Worm (Caenorhabditis elegans) whole organism, early embryonic: Measurements from ENCODE around the gene clec-1.

Experiments used
- F13C5.2 ChIP-seq: sonication (generic microtip); optimal IDR thresholded peaks from 2 replicates; lab custom pipeline; 2017; ENCODE audit warnings: mild to moderate bottlenecking, missing genetic modification characterization, inconsistent platforms, missing compliant biosample characterization
- ama-1 ChIP-seq: fragments of 150-350 bp; optimal IDR thresholded peaks from 2 replicates; lab custom pipeline; 2014
- ceh-13 ChIP-seq: fragments of 200-800 bp; sonication (Bioruptor generic); optimal IDR thresholded peaks from 2 replicates; lab custom pipeline; 2018; ENCODE audit warnings: mild to moderate bottlenecking, missing genetic modification characterization, missing compliant biosample characterization
- ceh-36 ChIP-seq: sonication (generic microtip); optimal IDR thresholded peaks from 2 replicates; lab custom pipeline; 2016; ENCODE audit warnings: missing genetic modification characterization, inconsistent platforms, missing compliant biosample characterization
- ets-7 ChIP-seq: sonication (generic microtip); optimal IDR thresholded peaks from 2 replicates; lab custom pipeline; 2016; ENCODE audit warnings: missing genotype, missing genetic modification characterization, missing compliant biosample characterization
- flt-1 ChIP-seq: fragments of 200-800 bp; sonication (Bioruptor generic); IDR thresholded peaks from 2 replicates; pipeline ENCODE4 v1.3.6; 2022; ENCODE audit warnings: missing genetic modification characterization, missing compliant biosample characterization
- hmbx-1 ChIP-seq: sonication (generic microtip); optimal IDR thresholded peaks from 2 replicates; lab custom pipeline; 2016; ENCODE audit warnings: mild to moderate bottlenecking, missing genetic modification characterization, missing compliant biosample characterization
- hmg-4 ChIP-seq: fragments of 200-800 bp; sonication (Bioruptor generic); optimal IDR thresholded peaks from 2 replicates; lab custom pipeline; 2018; ENCODE audit warnings: mild to moderate bottlenecking, missing genetic modification characterization, missing compliant biosample characterization
- hnd-1 ChIP-seq: sonication (generic microtip); optimal IDR thresholded peaks from 2 replicates; lab custom pipeline; 2016; ENCODE audit warnings: missing genetic modification characterization, missing compliant biosample characterization
- tbx-11 ChIP-seq: fragments of 200-800 bp; sonication (Bioruptor generic); IDR thresholded peaks from 2 replicates; pipeline ENCODE4 v1.3.6; 2022; ENCODE audit warnings: missing genetic modification characterization, missing compliant biosample characterization
- tbx-37 ChIP-seq: fragments of 200-800 bp; sonication (Bioruptor generic); conservative IDR thresholded peaks from 2 replicates; pipeline ENCODE4 v1.3.6; 2022; ENCODE audit warnings: missing genetic modification reagents, missing genetic modification characterization, missing compliant biosample characterization
- tra-4 ChIP-seq: sonication (generic microtip); optimal IDR thresholded peaks from 2 replicates; lab custom pipeline; 2017; ENCODE audit warnings: missing genetic modification characterization, missing compliant biosample characterization

DNA sequence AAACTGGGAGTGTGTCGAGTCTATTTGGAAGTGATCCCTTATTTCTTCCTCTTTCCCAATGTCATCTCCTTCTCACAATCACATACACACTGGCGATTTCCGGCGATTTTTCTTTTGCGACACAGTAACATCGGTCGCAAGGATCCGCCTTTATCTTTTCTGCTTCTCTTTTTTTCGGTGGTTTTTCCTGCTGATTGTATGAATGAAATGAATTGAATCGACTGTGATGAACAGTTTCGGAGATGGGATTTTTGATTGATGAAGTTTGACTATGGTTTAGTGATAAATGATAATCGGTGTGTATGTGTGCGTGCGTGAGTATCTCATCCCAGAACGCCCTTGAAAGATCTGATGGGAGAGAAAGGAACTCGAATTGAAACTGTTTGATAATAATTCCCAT is 1.2 kb downstream of the clec-1 start:
- TF ChIP-seq hmg-4 (GFP tag; lab: Kevin White, UChicago) (no peak), flt-1 (GFP tag; lab: Robert Waterston, UW) (no peak), tbx-37 (no peak), ceh-13 (GFP tag; lab: Kevin White, UChicago) (no peak), ama-1 (lab: Kevin White, UChicago) (no peak), ets-7 (tag; lab: Kevin White, UChicago) (no peak), ceh-36 (tag; lab: Kevin White, UChicago) (no peak), hmbx-1 (no peak), tbx-11 (GFP tag; lab: Robert Waterston, UW) (no peak), F13C5.2 (tag; lab: Kevin White, UChicago) (no peak), hnd-1 (no peak), tra-4 (tag; lab: Kevin White, UChicago) (no peak)
